ENCODE assay signal across 2 fruit fly cellular contexts in genomic region chr3L:7434715-7435653, dm6.
TF ChIP-seq lines count a peak whose summit lies in the region.

TSS of gene Rac2 (minus strand) at chr3L:7435190.

TF ChIP-seq in whole organism, embryonic, 481 proteins besides CTCF, POLR2A, EP300 and RAD21 (continued from another document and continues in another):
- TF ChIP-seq twi (tag; optimal IDR thresholded peaks at IDR 0.05; lab: Kevin White, UChicago) (peak; percentile 14), vnd (GFP tag; IDR thresholded peaks at IDR 0.05; lab: Robert Waterston, UW; ENCODE audit: partially characterized antibody) (no peak), Hey (tag; optimal IDR thresholded peaks at IDR 0.05; lab: Kevin White, UChicago) (no peak), Gsc (GFP tag; IDR thresholded peaks at IDR 0.05; lab: Robert Waterston, UW) (no peak), sim (GFP tag; IDR thresholded peaks at IDR 0.05; lab: Robert Waterston, UW) (peak; percentile 44; the same call in 1 of the 2 replicates), croc (GFP tag; conservative IDR thresholded peaks at IDR 0.05; lab: Robert Waterston, UW) (no peak), lmd (GFP tag; IDR thresholded peaks at IDR 0.05; lab: Robert Waterston, UW) (0 out of 2 replicates have a peak, but pooled peaks have one; percentile 10), CG7839 (tag; optimal IDR thresholded peaks at IDR 0.05; lab: Kevin White, UChicago) (peak; percentile 31), CG30431 (GFP tag; optimal IDR thresholded peaks at IDR 0.05; lab: Kevin White, UChicago) (no peak), lab (GFP tag; optimal IDR thresholded peaks at IDR 0.05; lab: Kevin White, UChicago) (peak; percentile 49), grn (GFP tag; optimal IDR thresholded peaks at IDR 0.05; lab: Kevin White, UChicago) (no peak), ftz-f1 (GFP tag; optimal IDR thresholded peaks at IDR 0.05; lab: Kevin White, UChicago) (peak; percentile 98), E2f1 (GFP tag; IDR thresholded peaks at IDR 0.05; lab: Robert Waterston, UW) (no peak), tup (GFP tag; optimal IDR thresholded peaks at IDR 0.05; lab: Kevin White, UChicago) (no peak), CG1024 (GFP tag; IDR thresholded peaks at IDR 0.05; lab: Robert Waterston, UW) (no peak), jing (GFP tag; optimal IDR thresholded peaks at IDR 0.05; lab: Kevin White, UChicago) (no peak), CG34376 (GFP tag; optimal IDR thresholded peaks at IDR 0.05; lab: Kevin White, UChicago) (peak; percentile 7), CG15011 (GFP tag; optimal IDR thresholded peaks at IDR 0.05; lab: Kevin White, UChicago) (no peak), cas (GFP tag; IDR thresholded peaks at IDR 0.05; lab: Robert Waterston, UW) (no peak), GATAe (GFP tag; conservative IDR thresholded peaks at IDR 0.05; lab: Robert Waterston, UW) (no peak), CG12769 (tag; optimal IDR thresholded peaks at IDR 0.05; lab: Kevin White, UChicago) (peak; percentile 52), CG8944 (GFP tag; optimal IDR thresholded peaks at IDR 0.05; lab: Kevin White, UChicago) (no peak), chn (GFP tag; optimal IDR thresholded peaks at IDR 0.05; lab: Kevin White, UChicago) (peak; percentile 57), sob (GFP tag; IDR thresholded peaks at IDR 0.05; lab: Robert Waterston, UW) (peak; percentile 45; the same call in 1 of the 2 replicates), pita (GFP tag; optimal IDR thresholded peaks at IDR 0.05; lab: Kevin White, UChicago) (no peak), CG32772 (GFP tag; IDR thresholded peaks at IDR 0.05; lab: Robert Waterston, UW) (peak; percentile 39; the same call in 1 of the 2 replicates), ham (GFP tag; IDR thresholded peaks at IDR 0.05; lab: Robert Waterston, UW) (no peak), CG2202 (tag; optimal IDR thresholded peaks at IDR 0.05; lab: Kevin White, UChicago) (peak; percentile 20), vfl (GFP tag; optimal IDR thresholded peaks at IDR 0.05; lab: Kevin White, UChicago) (no peak), org-1 (GFP tag; optimal IDR thresholded peaks at IDR 0.05; lab: Kevin White, UChicago) (no peak), CG31441 (GFP tag; IDR thresholded peaks at IDR 0.05; lab: Robert Waterston, UW) (peak; percentile 16; the same call in 1 of the 2 replicates), CG17912 (GFP tag; optimal IDR thresholded peaks at IDR 0.05; lab: Kevin White, UChicago) (no peak), ind (GFP tag; optimal IDR thresholded peaks at IDR 0.05; lab: Kevin White, UChicago) (peak; percentile 3), CG17568 (GFP tag; optimal IDR thresholded peaks at IDR 0.05; lab: Kevin White, UChicago) (peak; percentile 38), Ravus (GFP tag; IDR thresholded peaks at IDR 0.05; lab: Robert Waterston, UW) (no peak), Neu2 (GFP tag; optimal IDR thresholded peaks at IDR 0.05; lab: Kevin White, UChicago; ENCODE audit: borderline replicate concordance) (no peak), hkb (optimal IDR thresholded peaks at IDR 0.05; lab: Kevin White, UChicago) (no peak), hkb (GFP tag; IDR thresholded peaks at IDR 0.05; lab: Robert Waterston, UW) (peak; percentile 45), bigmax (GFP tag; optimal IDR thresholded peaks at IDR 0.05; lab: Kevin White, UChicago) (no peak), Dfd (GFP tag; optimal IDR thresholded peaks at IDR 0.05; lab: Kevin White, UChicago) (no peak), stwl (tag; optimal IDR thresholded peaks at IDR 0.05; lab: Kevin White, UChicago) (peak; percentile 60), Hr51 (GFP tag; optimal IDR thresholded peaks at IDR 0.05; lab: Kevin White, UChicago) (no peak), CG8924 (tag; optimal IDR thresholded peaks at IDR 0.05; lab: Kevin White, UChicago) (peak; percentile 13), CG1529 (GFP tag; optimal IDR thresholded peaks at IDR 0.05; lab: Kevin White, UChicago) (no peak), CG6791 (GFP tag; IDR thresholded peaks at IDR 0.05; lab: Robert Waterston, UW; ENCODE audit: partially characterized antibody) (peak; percentile 57; the same call in 1 of the 3 replicates), CG10979 (tag; optimal IDR thresholded peaks at IDR 0.05; lab: Kevin White, UChicago) (peak; percentile 22), sqz (GFP tag; optimal IDR thresholded peaks at IDR 0.05; lab: Kevin White, UChicago) (peak; percentile 64), gro (GFP tag; optimal IDR thresholded peaks at IDR 0.05; lab: Kevin White, UChicago) (peak; percentile 12), Eip74EF (GFP tag; optimal IDR thresholded peaks at IDR 0.05; lab: Kevin White, UChicago) (peak in 1 of 2 experiments; percentile 23), Myb (GFP tag; optimal IDR thresholded peaks at IDR 0.05; lab: Kevin White, UChicago) (no peak), NC2β (GFP tag; optimal IDR thresholded peaks at IDR 0.05; lab: Kevin White, UChicago) (no peak), gsb-n (tag; optimal IDR thresholded peaks at IDR 0.05; lab: Kevin White, UChicago) (peak; percentile 56), TFAM (GFP tag; optimal IDR thresholded peaks at IDR 0.05; lab: Kevin White, UChicago) (no peak), CG7556 (GFP tag; optimal IDR thresholded peaks at IDR 0.05; lab: Kevin White, UChicago) (no peak), klu (GFP tag; IDR thresholded peaks at IDR 0.05; lab: Robert Waterston, UW) (no peak), wek (GFP tag; optimal IDR thresholded peaks at IDR 0.05; lab: Kevin White, UChicago) (no peak), E2f2 (GFP tag; IDR thresholded peaks at IDR 0.05; lab: Robert Waterston, UW) (peak; percentile 40; the same call in 1 of the 2 replicates), nau (GFP tag; optimal IDR thresholded peaks at IDR 0.05; lab: Kevin White, UChicago) (no peak), Atf3 (GFP tag; optimal IDR thresholded peaks at IDR 0.05; lab: Kevin White, UChicago) (peak; percentile 57), Pdp1 (GFP tag; optimal IDR thresholded peaks at IDR 0.05; lab: Kevin White, UChicago) (peak in 1 of 2 experiments; percentile 96), yki (optimal IDR thresholded peaks at IDR 0.05; lab: Kevin White, UChicago) (peak; percentile 95), B-H1 (GFP tag; IDR thresholded peaks at IDR 0.05; lab: Robert Waterston, UW) (no peak), CG8388 (GFP tag; optimal IDR thresholded peaks at IDR 0.05; lab: Kevin White, UChicago) (no peak), CG1233 (GFP tag; optimal IDR thresholded peaks at IDR 0.05; lab: Kevin White, UChicago) (no peak), HLH4C (GFP tag; IDR thresholded peaks at IDR 0.05; lab: Robert Waterston, UW; ENCODE audit: partially characterized antibody) (0 out of 3 replicates have a peak, but pooled peaks have one; percentile 37), slou (GFP tag; optimal IDR thresholded peaks at IDR 0.05; lab: Kevin White, UChicago) (no peak)

TF ChIP-seq in whole organism, prepupa, 60 proteins besides CTCF, POLR2A, EP300 and RAD21 (continued from another document):
- TF ChIP-seq topi (GFP tag; optimal IDR thresholded peaks at IDR 0.05; lab: Kevin White, UChicago) (peak; percentile 31), CG11902 (GFP tag; optimal IDR thresholded peaks at IDR 0.05; lab: Kevin White, UChicago) (no peak), Ets21C (GFP tag; optimal IDR thresholded peaks at IDR 0.05; lab: Kevin White, UChicago) (peak; percentile 29), cyc (GFP tag; optimal IDR thresholded peaks at IDR 0.05; lab: Kevin White, UChicago) (peak; percentile 37), esn (GFP tag; optimal IDR thresholded peaks at IDR 0.05; lab: Kevin White, UChicago) (peak; percentile 42), Sox102F (GFP tag; optimal IDR thresholded peaks at IDR 0.05; lab: Kevin White, UChicago) (peak; percentile 28), CG3032 (tag; optimal IDR thresholded peaks at IDR 0.05; lab: Kevin White, UChicago) (peak; percentile 37), CG6276 (GFP tag; optimal IDR thresholded peaks at IDR 0.05; lab: Kevin White, UChicago) (peak; percentile 70)
TF ChIP-seq in whole organism, prepupa: peak in this region for 50.
